Worm (Caenorhabditis elegans): ENCODE results near the gene dur-1.

The dur-1 gene

ce11 chrIV:9878893-9879379, 49.1 kb downstream of the dur-1 start, which contains the start of gene nhr-4:
TSS of gene nhr-4 (plus strand) at chrIV:9879329.
- TF ChIP-seq cnd-1 (tag; optimal IDR thresholded peaks at IDR 0.05) (no peak), bed-3 (GFP tag; optimal IDR thresholded peaks at IDR 0.05) (no peak), mep-1 (tag; optimal IDR thresholded peaks at IDR 0.05) (no peak), ceh-83 (GFP tag; optimal IDR thresholded peaks at IDR 0.05) (no peak), tbx-8 (GFP tag; optimal IDR thresholded peaks at IDR 0.05) (no peak), ceh-39 (tag; optimal IDR thresholded peaks at IDR 0.05) (no peak), unc-120 (tag; optimal IDR thresholded peaks at IDR 0.05; ENCODE audit: poor library complexity, severe bottlenecking) (no peak), pha-4 (tag; optimal IDR thresholded peaks at IDR 0.05) (no peak), flh-1 (GFP tag; optimal IDR thresholded peaks at IDR 0.05) (no peak), snpc-4 (tag; optimal IDR thresholded peaks at IDR 0.05) (no peak)

- TF ChIP-seq cnd-1 (tag; optimal IDR thresholded peaks at IDR 0.05) (no peak), lin-13 (tag; optimal IDR thresholded peaks at IDR 0.05) (no peak), elt-3 (tag; optimal IDR thresholded peaks at IDR 0.05) (no peak), nhr-2 (tag; optimal IDR thresholded peaks at IDR 0.05) (no peak), ces-1 (GFP tag; optimal IDR thresholded peaks at IDR 0.05) (no peak), lsy-2 (tag; optimal IDR thresholded peaks at IDR 0.05) (no peak), M03D4.4 (tag; optimal IDR thresholded peaks at IDR 0.05) (no peak), unc-120 (tag; optimal IDR thresholded peaks at IDR 0.05; ENCODE audit: poor library complexity, severe bottlenecking) (no peak), mab-5 (tag; optimal IDR thresholded peaks at IDR 0.05) (no peak), ceh-39 (tag; optimal IDR thresholded peaks at IDR 0.05) (no peak), ham-2 (GFP tag; optimal IDR thresholded peaks at IDR 0.05) (no peak), drap-1 (GFP tag; optimal IDR thresholded peaks at IDR 0.05) (no peak), elt-1 (tag; optimal IDR thresholded peaks at IDR 0.05; ENCODE audit: borderline replicate concordance, insufficient read depth) (no peak), sem-2 (GFP tag; optimal IDR thresholded peaks at IDR 0.05) (no peak), ceh-43 (GFP tag; optimal IDR thresholded peaks at IDR 0.05) (no peak), tbx-8 (GFP tag; optimal IDR thresholded peaks at IDR 0.05) (no peak), zip-8 (tag; optimal IDR thresholded peaks at IDR 0.05) (no peak), ztf-11 (tag; optimal IDR thresholded peaks at IDR 0.05) (no peak), mls-2 (tag; optimal IDR thresholded peaks at IDR 0.05) (no peak)
Measured at ce11 chrIV:9875646-9876045, 52.4 kb downstream of the dur-1 start.

- TF ChIP-seq mab-5 (tag; optimal IDR thresholded peaks at IDR 0.05) (no peak), mls-2 (tag; optimal IDR thresholded peaks at IDR 0.05) (no peak), ces-1 (GFP tag; optimal IDR thresholded peaks at IDR 0.05) (peak; percentile 28), ham-2 (GFP tag; optimal IDR thresholded peaks at IDR 0.05) (no peak), nhr-76 (tag; optimal IDR thresholded peaks at IDR 0.05) (no peak), hlh-1 (tag; optimal IDR thresholded peaks at IDR 0.05) (peak; percentile 66), pha-4 (tag; optimal IDR thresholded peaks at IDR 0.05) (peak; percentile 38), nhr-237 (tag; optimal IDR thresholded peaks at IDR 0.05) (peak; percentile 7), unc-120 (tag; optimal IDR thresholded peaks at IDR 0.05; ENCODE audit: poor library complexity, severe bottlenecking) (peak; percentile 61), unc-62 (GFP tag; optimal IDR thresholded peaks at IDR 0.05) (peak; percentile 64), nhr-12 (tag; optimal IDR thresholded peaks at IDR 0.05) (no peak)
Measured at ce11 chrIV:9873837-9874236, 54.2 kb downstream of the dur-1 start.

ce11 chrIV:9872786-9873185, 55.2 kb downstream of the dur-1 start:
- TF ChIP-seq sem-2 (GFP tag; optimal IDR thresholded peaks at IDR 0.05): no peak
- no peak for TF ChIP-seq elt-3 (tag; optimal IDR thresholded peaks at IDR 0.05)
- TF ChIP-seq ham-2 (GFP tag; optimal IDR thresholded peaks at IDR 0.05): no peak
- TF ChIP-seq unc-39 (tag; optimal IDR thresholded peaks at IDR 0.05): no peak
- no peak for TF ChIP-seq ztf-11 (tag; optimal IDR thresholded peaks at IDR 0.05)
- TF ChIP-seq M03D4.4 (tag; optimal IDR thresholded peaks at IDR 0.05): no peak
- TF ChIP-seq mls-2 (tag; optimal IDR thresholded peaks at IDR 0.05): no peak
- no peak for TF ChIP-seq hlh-1 (tag; optimal IDR thresholded peaks at IDR 0.05)
- TF ChIP-seq flh-1 (GFP tag; optimal IDR thresholded peaks at IDR 0.05): no peak
- no peak for TF ChIP-seq mep-1 (tag; optimal IDR thresholded peaks at IDR 0.05)
- TF ChIP-seq cnd-1 (tag; optimal IDR thresholded peaks at IDR 0.05): no peak
- TF ChIP-seq unc-120 (tag; optimal IDR thresholded peaks at IDR 0.05; ENCODE audit: poor library complexity, severe bottlenecking): no peak
- no peak for TF ChIP-seq nhr-28 (tag; optimal IDR thresholded peaks at IDR 0.05)
- TF ChIP-seq nhr-12 (tag; optimal IDR thresholded peaks at IDR 0.05): no peak
- no peak for TF ChIP-seq snpc-4 (tag; optimal IDR thresholded peaks at IDR 0.05)
- no peak for TF ChIP-seq mab-5 (tag; optimal IDR thresholded peaks at IDR 0.05)
- TF ChIP-seq ces-1 (GFP tag; optimal IDR thresholded peaks at IDR 0.05): no peak

Measured in whole organism, mixed stage, embryonic.